Fruit fly (Drosophila melanogaster) whole organism, embryonic: ENCODE data around the gene ND-B18.

Experiments used
- Aef1 ChIP-seq: fragments of 200-800 bp; sonication (Bioruptor generic); IDR thresholded peaks from 3 replicates; pipeline ENCODE4 v1.3.6; 2022; ENCODE audit warnings: missing biosample characterization, missing genetic modification characterization
- CG10565 ChIP-seq: fragments of 200-800 bp; sonication (Bioruptor generic); optimal IDR thresholded peaks from 3 replicates; lab custom pipeline; 2016; ENCODE audit warnings: missing biosample characterization, mild to moderate bottlenecking, missing genetic modification characterization
- CG12659 ChIP-seq: fragments of 200-800 bp; sonication (Bioruptor generic); optimal IDR thresholded peaks from 3 replicates; lab custom pipeline; 2017; ENCODE audit warnings: mild to moderate bottlenecking, missing biosample characterization, missing genetic modification reagents, missing genetic modification characterization
- CG12769 ChIP-seq: fragments of 200-800 bp; sonication (Bioruptor generic); optimal IDR thresholded peaks from 2 replicates; lab custom pipeline; 2019; ENCODE audit warnings: missing biosample characterization, mild to moderate bottlenecking, missing genetic modification characterization, moderate library complexity
- CG14860 ChIP-seq: fragments of 200-800 bp; sonication (Bioruptor generic); IDR thresholded peaks from 3 replicates; pipeline ENCODE4 v1.3.6; 2022; ENCODE audit warnings: missing biosample characterization, missing genetic modification characterization; ENCODE audit not compliant: partially characterized antibody
- CG15479 ChIP-seq: fragments of 200-800 bp; sonication (Bioruptor generic); optimal IDR thresholded peaks from 3 replicates; lab custom pipeline; 2019; ENCODE audit warnings: missing biosample characterization, mild to moderate bottlenecking, missing genetic modification characterization, moderate library complexity
- CG15696 ChIP-seq: fragments of 200-800 bp; sonication (Bioruptor generic); optimal IDR thresholded peaks from 2 replicates; lab custom pipeline; 2019; ENCODE audit warnings: missing biosample characterization, mild to moderate bottlenecking, missing genetic modification characterization, moderate library complexity
- CG1602 ChIP-seq: fragments of 200-800 bp; sonication (Bioruptor generic); optimal IDR thresholded peaks from 3 replicates; lab custom pipeline; 2016; ENCODE audit warnings: missing biosample characterization, missing genetic modification characterization
- CG1603 ChIP-seq: fragments of 200-800 bp; sonication (Bioruptor generic); optimal IDR thresholded peaks from 2 replicates; lab custom pipeline; 2019; ENCODE audit warnings: missing biosample characterization, mild to moderate bottlenecking, missing genetic modification characterization, moderate library complexity
- CG17912 ChIP-seq: fragments of 200-800 bp; sonication (Bioruptor generic); optimal IDR thresholded peaks from 2 replicates; lab custom pipeline; 2018; ENCODE audit warnings: missing biosample characterization, mild to moderate bottlenecking, missing genetic modification characterization
- CG1832 ChIP-seq: fragments of 200-800 bp; sonication (Bioruptor generic); optimal IDR thresholded peaks from 2 replicates; lab custom pipeline; 2017; ENCODE audit warnings: missing biosample characterization, mild to moderate bottlenecking, missing genetic modification characterization, inconsistent platforms
- CG18619 ChIP-seq: fragments of 200-800 bp; sonication (Bioruptor generic); optimal IDR thresholded peaks from 3 replicates; lab custom pipeline; 2017; ENCODE audit warnings: missing biosample characterization, mild to moderate bottlenecking, missing genetic modification characterization
- CG2712 ChIP-seq: fragments of 200-800 bp; optimal IDR thresholded peaks from 3 replicates; lab custom pipeline; 2019; ENCODE audit warnings: missing biosample characterization, mild to moderate bottlenecking, missing genetic modification characterization, moderate library complexity
- CG2889 ChIP-seq: fragments of 200-800 bp; sonication (Bioruptor generic); IDR thresholded peaks from 3 replicates; pipeline ENCODE4 v1.3.6; 2022; ENCODE audit warnings: missing biosample characterization, missing genetic modification characterization
- CG30403 ChIP-seq: fragments of 200-800 bp; sonication (Bioruptor generic); optimal IDR thresholded peaks from 3 replicates; lab custom pipeline; 2016; ENCODE audit warnings: missing biosample characterization, missing genetic modification characterization
- CG3281 ChIP-seq: fragments of 200-800 bp; sonication (Bioruptor generic); optimal IDR thresholded peaks from 3 replicates; lab custom pipeline; 2017; ENCODE audit warnings: missing biosample characterization, mild to moderate bottlenecking, missing genetic modification characterization
- CG3407 ChIP-seq: fragments of 200-800 bp; sonication (Bioruptor generic); optimal IDR thresholded peaks from 2 replicates; lab custom pipeline; 2018; ENCODE audit warnings: missing biosample characterization, mild to moderate bottlenecking, missing genetic modification characterization
- CG3726 ChIP-seq: fragments of 200-800 bp; sonication (Bioruptor generic); IDR thresholded peaks from 3 replicates; pipeline ENCODE4, ENCODE4 v1.3.6; 2022; ENCODE audit warnings: missing biosample characterization, missing genetic modification characterization
- CG4617 ChIP-seq: fragments of 200-800 bp; sonication (Bioruptor generic); optimal IDR thresholded peaks from 3 replicates; lab custom pipeline; 2016; ENCODE audit warnings: missing biosample characterization, missing genetic modification characterization, borderline replicate concordance
- CG5953 ChIP-seq: fragments of 200-800 bp; sonication (Bioruptor generic); IDR thresholded peaks from 2 replicates; pipeline ENCODE4 v1.3.6; 2022; ENCODE audit warnings: missing biosample characterization, missing genetic modification characterization
- CG8359 ChIP-seq: fragments of 200-800 bp; sonication (Bioruptor generic); optimal IDR thresholded peaks from 2 replicates; lab custom pipeline; 2017; ENCODE audit warnings: missing biosample characterization, mild to moderate bottlenecking, missing genetic modification characterization, borderline replicate concordance
- CG8388 ChIP-seq: fragments of 200-800 bp; sonication (Bioruptor generic); optimal IDR thresholded peaks from 2 replicates; lab custom pipeline; 2019; ENCODE audit warnings: missing biosample characterization, mild to moderate bottlenecking, missing genetic modification characterization, moderate library complexity
- ERR ChIP-seq: fragments of 200-800 bp; sonication (Bioruptor generic); optimal IDR thresholded peaks from 2 replicates; lab custom pipeline; 2016; ENCODE audit warnings: missing biosample characterization, missing genetic modification characterization
- Gug ChIP-seq: fragments of 200-800 bp; sonication (Bioruptor generic); IDR thresholded peaks from 4 replicates; pipeline ENCODE4 v1.3.6; 2022; ENCODE audit warnings: missing biosample characterization, missing genetic modification characterization
- MTF-1 ChIP-seq: fragments of 200-800 bp; sonication (Bioruptor generic); optimal IDR thresholded peaks from 2 replicates; lab custom pipeline; 2018; ENCODE audit warnings: missing biosample characterization, mild to moderate bottlenecking, missing genetic modification characterization, borderline replicate concordance
- Nf-YC ChIP-seq: fragments of 200-800 bp; optimal IDR thresholded peaks from 3 replicates; lab custom pipeline; 2019; ENCODE audit warnings: missing biosample characterization, mild to moderate bottlenecking, missing genetic modification characterization, moderate library complexity
- NfI ChIP-seq: fragments of 200-800 bp; sonication (Bioruptor generic); optimal IDR thresholded peaks from 3 replicates; lab custom pipeline; 2018; ENCODE audit warnings: missing biosample characterization, mild to moderate bottlenecking, missing genetic modification characterization, moderate library complexity
- Pdp1 ChIP-seq, 2 experiments: fragments of 200-800 bp; sonication (Bioruptor generic); optimal IDR thresholded peaks; 3 replicates each; lab custom pipeline; 2016; ENCODE audit warnings: missing biosample characterization in 2 of 2, missing genetic modification characterization in 2 of 2, mild to moderate bottlenecking in 1 of 2, moderate library complexity in 1 of 2
- Stat92E ChIP-seq, 3 experiments: fragments of >200 bp in 2 of 3; fragments of 200-800 bp in 1 of 3; sonication (Bioruptor generic) in 1 of 3; optimal IDR thresholded peaks; 2 replicates each; lab custom pipeline; 2017 to 2019; ENCODE audit warnings: missing biosample characterization in 3 of 3, missing genetic modification characterization in 3 of 3, mild to moderate bottlenecking in 1 of 3, moderate library complexity in 1 of 3
- Taf1 ChIP-seq: fragments of 200-800 bp; sonication (Bioruptor generic); IDR thresholded peaks from 2 replicates; pipeline ENCODE4 v1.3.6; 2022; ENCODE audit warnings: missing biosample characterization, missing genetic modification characterization
- Vsx1 ChIP-seq: fragments of 200-800 bp; sonication (Bioruptor generic); optimal IDR thresholded peaks from 2 replicates; lab custom pipeline; 2017; ENCODE audit warnings: missing biosample characterization, mild to moderate bottlenecking, missing genetic modification characterization, missing genetic modification reagents
- ab ChIP-seq: fragments of 200-800 bp; sonication (Bioruptor generic); optimal IDR thresholded peaks from 2 replicates; lab custom pipeline; 2016; ENCODE audit warnings: missing biosample characterization, missing genetic modification characterization
- ac ChIP-seq: fragments of 200-800 bp; sonication (Bioruptor generic); optimal IDR thresholded peaks from 3 replicates; lab custom pipeline; 2017; ENCODE audit warnings: missing biosample characterization, mild to moderate bottlenecking, missing genetic modification characterization
- chm ChIP-seq: fragments of 200-800 bp; sonication (Bioruptor generic); IDR thresholded peaks from 2 replicates; pipeline ENCODE4 v1.3.6; 2022; ENCODE audit warnings: missing biosample characterization, missing genetic modification characterization
- jigr1 ChIP-seq: fragments of 200-800 bp; sonication (Bioruptor generic); IDR thresholded peaks from 3 replicates; pipeline ENCODE4 v1.3.6; 2022; ENCODE audit warnings: missing biosample characterization, missing genetic modification characterization
- knrl ChIP-seq: fragments of 200-800 bp; sonication (Bioruptor generic); IDR thresholded peaks from 3 replicates; pipeline ENCODE4 v1.3.6; 2022; ENCODE audit warnings: missing biosample characterization, missing genetic modification characterization; ENCODE audit not compliant: partially characterized antibody
- lov ChIP-seq, 2 experiments: fragments of 200-800 bp in 1 of 2; fragments of >200 bp in 1 of 2; sonication (Bioruptor generic) in 1 of 2; IDR thresholded peaks in 1 of 2; optimal IDR thresholded peaks in 1 of 2; 2 replicates in 1 of 2; 3 replicates in 1 of 2; pipeline versions ENCODE4 v1.3.6 to Lab custom; 2017 to 2022; ENCODE audit warnings: missing biosample characterization in 1 of 2, missing genetic modification characterization in 1 of 2
- prd ChIP-seq, 3 experiments: fragments of >200 bp in 2 of 3; fragments of 200-800 bp in 1 of 3; sonication (Bioruptor generic) in 1 of 3; optimal IDR thresholded peaks in 2 of 3; IDR thresholded peaks in 1 of 3; 2 replicates in 2 of 3; 3 replicates in 1 of 3; pipeline versions ENCODE4 v1.3.6 to Lab custom; 2017 to 2022; ENCODE audit warnings: missing biosample characterization in 1 of 3, missing genetic modification characterization in 1 of 3
- psq ChIP-seq: fragments of 200-800 bp; sonication (Bioruptor generic); optimal IDR thresholded peaks from 2 replicates; lab custom pipeline; 2017; ENCODE audit warnings: missing biosample characterization, missing genetic modification characterization
- pum ChIP-seq: fragments of 200-800 bp; sonication (Bioruptor generic); optimal IDR thresholded peaks from 2 replicates; lab custom pipeline; 2016; ENCODE audit warnings: missing biosample characterization, missing genetic modification characterization
- run ChIP-seq: fragments of 200-800 bp; sonication (Bioruptor generic); optimal IDR thresholded peaks from 3 replicates; lab custom pipeline; 2018; ENCODE audit warnings: missing biosample characterization, mild to moderate bottlenecking, missing genetic modification characterization
- schlank ChIP-seq: fragments of 200-800 bp; sonication (Bioruptor generic); optimal IDR thresholded peaks from 2 replicates; lab custom pipeline; 2018; ENCODE audit warnings: missing biosample characterization, mild to moderate bottlenecking, missing genetic modification characterization
- shn ChIP-seq: fragments of 200-800 bp; sonication (Bioruptor generic); optimal IDR thresholded peaks from 3 replicates; lab custom pipeline; 2016; ENCODE audit warnings: missing biosample characterization, missing genetic modification characterization
- sna ChIP-seq: fragments of 200-800 bp; sonication (Bioruptor generic); IDR thresholded peaks from 2 replicates; pipeline ENCODE4 v1.3.6; 2022; ENCODE audit warnings: missing biosample characterization, missing genetic modification characterization; ENCODE audit not compliant: partially characterized antibody
- tna ChIP-seq: fragments of 200-800 bp; sonication (Bioruptor generic); IDR thresholded peaks from 2 replicates; pipeline ENCODE4 v1.3.6; 2022; ENCODE audit warnings: missing biosample characterization, missing genetic modification characterization; ENCODE audit not compliant: partially characterized antibody
- tup ChIP-seq: fragments of 200-800 bp; sonication (Bioruptor generic); optimal IDR thresholded peaks from 2 replicates; lab custom pipeline; 2016; ENCODE audit warnings: missing biosample characterization, mild to moderate bottlenecking, missing genetic modification characterization, moderate library complexity
- usp ChIP-seq: fragments of >200 bp; optimal IDR thresholded peaks from 2 replicates; lab custom pipeline; 2017; ENCODE audit warnings: missing biosample characterization, missing genetic modification characterization
- z ChIP-seq: fragments of 200-800 bp; sonication (Bioruptor generic); IDR thresholded peaks from 3 replicates; pipeline ENCODE4 v1.3.6; 2022; ENCODE audit warnings: missing biosample characterization, missing genetic modification characterization
- zfh2 ChIP-seq: fragments of 200-800 bp; sonication (Bioruptor generic); optimal IDR thresholded peaks from 2 replicates; lab custom pipeline; 2016; ENCODE audit warnings: missing biosample characterization, missing genetic modification characterization

The ND-B18 gene

DNA sequence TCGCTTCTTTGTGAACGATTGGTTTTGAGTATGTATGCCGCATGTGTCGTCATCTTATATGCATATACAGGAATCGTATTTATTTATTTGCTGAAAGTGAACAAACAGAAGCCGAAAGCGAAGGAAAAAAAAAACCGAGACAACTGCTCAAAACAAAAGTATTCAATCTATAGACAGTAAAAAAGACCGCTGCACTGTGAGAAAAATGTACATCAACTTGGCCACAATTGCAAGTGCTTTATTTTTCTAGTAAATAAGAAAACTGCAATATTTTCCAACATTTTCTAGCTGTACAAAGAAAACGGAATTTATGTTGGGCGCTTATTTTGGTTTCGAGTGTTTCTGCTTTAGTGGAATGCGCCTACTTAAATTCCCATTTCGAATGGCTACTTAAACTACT, 36.6 kb upstream of the ND-B18 start (continued):
- TF ChIP-seq shn (GFP tag; lab: Kevin White, UChicago) (no peak), tna (no peak), z (0 out of 3 replicates have a peak, but pooled peaks have one; percentile 38), CG2712 (tag; lab: Kevin White, UChicago) (no peak), pum (GFP tag; lab: Kevin White, UChicago) (no peak), sna (GFP tag; lab: Robert Waterston, UW) (no peak), Taf1 (no peak), Nf-YC (tag; lab: Kevin White, UChicago) (no peak), Vsx1 (GFP tag; lab: Kevin White, UChicago) (no peak), CG2889 (GFP tag; lab: Robert Waterston, UW) (no peak), Aef1 (GFP tag; lab: Robert Waterston, UW) (no peak), lov (optimal IDR thresholded peaks at IDR 0.05; lab: Kevin White, UChicago) (no peak), lov (GFP tag; IDR thresholded peaks at IDR 0.05; lab: Robert Waterston, UW) (no peak), CG3407 (no peak), CG8359 (no peak), ab (GFP tag; lab: Kevin White, UChicago) (no peak), CG3281 (no peak), zfh2 (GFP tag; lab: Kevin White, UChicago) (no peak), Stat92E (GFP tag; optimal IDR thresholded peaks at IDR 0.05; lab: Kevin White, UChicago) (no peak), CG5953 (GFP tag; lab: Robert Waterston, UW) (no peak), CG15479 (no peak), CG3726 (GFP tag; lab: Robert Waterston, UW) (no peak), CG1603 (tag; lab: Kevin White, UChicago) (no peak), psq (GFP tag; lab: Kevin White, UChicago) (no peak), CG1832 (GFP tag; lab: Kevin White, UChicago) (no peak), CG30403 (GFP tag; lab: Kevin White, UChicago) (peak; percentile 24), usp (GFP tag; lab: Kevin White, UChicago) (no peak), CG12769 (tag; lab: Kevin White, UChicago) (no peak), chm (no peak), CG17912 (GFP tag; lab: Kevin White, UChicago) (no peak), NfI (GFP tag; lab: Kevin White, UChicago) (no peak), ERR (no peak), CG4617 (GFP tag; lab: Kevin White, UChicago) (no peak), Pdp1 (GFP tag; optimal IDR thresholded peaks at IDR 0.05; lab: Kevin White, UChicago) (peak in 1 of 2 experiments; percentile 4), ac (no peak), run (tag; lab: Kevin White, UChicago) (no peak), CG18619 (no peak), prd (optimal IDR thresholded peaks at IDR 0.05; lab: Kevin White, UChicago) (no peak), prd (GFP tag; IDR thresholded peaks at IDR 0.05; lab: Robert Waterston, UW) (peak; percentile 49; the same call in 2 of the 3 replicates), CG10565 (GFP tag; lab: Kevin White, UChicago) (no peak), CG14860 (GFP tag; lab: Robert Waterston, UW) (no peak), CG8388 (GFP tag; lab: Kevin White, UChicago) (peak; percentile 14), Gug (no peak), tup (GFP tag; lab: Kevin White, UChicago) (no peak), schlank (tag; lab: Kevin White, UChicago) (no peak), CG1602 (GFP tag; lab: Kevin White, UChicago) (no peak), jigr1 (GFP tag; lab: Robert Waterston, UW) (no peak), MTF-1 (no peak), CG12659 (no peak), knrl (GFP tag; lab: Robert Waterston, UW) (no peak), CG15696 (tag; lab: Kevin White, UChicago) (no peak)
